Fruit fly (Drosophila melanogaster): ENCODE results near the gene Rnmt.

Gene Rnmt

dm6 chr2L:15009703-15010102, at the start of gene Rnmt, which contains the start of gene THG:
Rnmt (plus strand) TSS chr2L:15009939.
THG (minus strand) TSS chr2L:15009724.
- TF ChIP-seq rn (GFP tag; IDR thresholded peaks at IDR 0.05) (0 out of 2 replicates have a peak, but pooled peaks have one; percentile 29), CG4496 (GFP tag; IDR thresholded peaks at IDR 0.05) (peak; percentile 75; the same call in 2 of the 3 replicates), gl (tag; optimal IDR thresholded peaks at IDR 0.05) (no peak), Pif1B (GFP tag; optimal IDR thresholded peaks at IDR 0.05) (peak; percentile 39), CG15710 (tag; optimal IDR thresholded peaks at IDR 0.05) (peak; percentile 75), CG17806 (tag; optimal IDR thresholded peaks at IDR 0.05) (peak; percentile 60), Snoo (tag; optimal IDR thresholded peaks at IDR 0.05) (peak; percentile 54), CG10348 (GFP tag; IDR thresholded peaks at IDR 0.05) (no peak), CG13204 (GFP tag; optimal IDR thresholded peaks at IDR 0.05) (no peak), CG32121 (GFP tag; IDR thresholded peaks at IDR 0.05) (peak; percentile 81), EcR (GFP tag; optimal IDR thresholded peaks at IDR 0.05) (no peak), CG12605 (GFP tag; IDR thresholded peaks at IDR 0.05) (no peak), Ets98B (GFP tag; IDR thresholded peaks at IDR 0.05) (peak; percentile 58; the same call in 1 of the 2 replicates), CG8159 (tag; optimal IDR thresholded peaks at IDR 0.05) (peak; percentile 59), CG9948 (tag; optimal IDR thresholded peaks at IDR 0.05) (peak; percentile 41), fd96Ca (GFP tag; IDR thresholded peaks at IDR 0.05) (peak; percentile 81), CG34367 (tag; optimal IDR thresholded peaks at IDR 0.05) (peak; percentile 58)

DNA sequence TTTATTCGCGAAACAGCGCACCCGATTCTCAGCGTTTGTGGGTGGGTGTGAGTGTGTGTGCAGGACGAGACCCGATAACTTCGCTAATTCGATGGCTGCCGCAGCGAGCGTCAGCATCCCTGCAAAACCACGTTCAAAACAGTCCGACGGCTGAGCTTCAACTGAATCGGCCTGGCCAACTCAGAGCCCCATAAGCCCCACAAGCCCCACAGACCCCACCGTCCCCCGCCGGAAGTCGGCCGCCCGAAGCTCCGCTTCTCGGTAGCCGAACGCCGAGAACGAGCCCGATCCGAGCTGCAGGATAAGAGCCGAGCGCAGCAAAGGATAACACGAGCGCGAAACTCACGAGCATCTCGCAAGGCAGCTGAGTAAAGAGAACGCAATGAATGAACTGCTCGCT, 37.6 kb upstream of the Rnmt start, which contains the start of gene side-II:
side-II (minus strand) TSS at position 168 of the 400 bp plus-strand sequence.
- TF ChIP-seq CG9948 (tag; optimal IDR thresholded peaks at IDR 0.05) (no peak), CG12605 (GFP tag; IDR thresholded peaks at IDR 0.05) (no peak), CG8159 (tag; optimal IDR thresholded peaks at IDR 0.05) (no peak), rn (GFP tag; IDR thresholded peaks at IDR 0.05) (0 out of 2 replicates have a peak, but pooled peaks have one; percentile 9), Pif1B (GFP tag; optimal IDR thresholded peaks at IDR 0.05) (no peak), CG4496 (GFP tag; IDR thresholded peaks at IDR 0.05) (peak; percentile 62), Ets98B (GFP tag; IDR thresholded peaks at IDR 0.05) (no peak), CG8301 (tag; optimal IDR thresholded peaks at IDR 0.05) (no peak), fd96Ca (GFP tag; IDR thresholded peaks at IDR 0.05) (no peak), CG14655 (GFP tag; optimal IDR thresholded peaks at IDR 0.05) (no peak), EcR (GFP tag; optimal IDR thresholded peaks at IDR 0.05) (no peak), Pif1A (GFP tag; optimal IDR thresholded peaks at IDR 0.05) (no peak)

- TF ChIP-seq Pif1B (GFP tag; optimal IDR thresholded peaks at IDR 0.05), result no peak
- TF ChIP-seq CG8301 (tag; optimal IDR thresholded peaks at IDR 0.05), result no peak
- TF ChIP-seq gl (tag; optimal IDR thresholded peaks at IDR 0.05), result no peak
- no peak for TF ChIP-seq Pif1A (GFP tag; optimal IDR thresholded peaks at IDR 0.05)
- no peak for TF ChIP-seq D1 (tag; optimal IDR thresholded peaks at IDR 0.05)
- TF ChIP-seq CG9948 (tag; optimal IDR thresholded peaks at IDR 0.05), result no peak
- no peak for TF ChIP-seq Ets98B (GFP tag; IDR thresholded peaks at IDR 0.05)
- TF ChIP-seq CG12605 (GFP tag; IDR thresholded peaks at IDR 0.05), result no peak
- no peak for TF ChIP-seq CG14655 (GFP tag; optimal IDR thresholded peaks at IDR 0.05)
- no peak for TF ChIP-seq CG32121 (GFP tag; IDR thresholded peaks at IDR 0.05)
- no peak for TF ChIP-seq CG15710 (tag; optimal IDR thresholded peaks at IDR 0.05)
- no peak for TF ChIP-seq Snoo (tag; optimal IDR thresholded peaks at IDR 0.05)
- TF ChIP-seq CG34367 (tag; optimal IDR thresholded peaks at IDR 0.05), result no peak
- TF ChIP-seq CG10348 (GFP tag; IDR thresholded peaks at IDR 0.05), result no peak
- TF ChIP-seq fd96Ca (GFP tag; IDR thresholded peaks at IDR 0.05), result no peak
Measured at dm6 chr2L:14972836-14973235, 36.9 kb upstream of the Rnmt start.

DNA sequence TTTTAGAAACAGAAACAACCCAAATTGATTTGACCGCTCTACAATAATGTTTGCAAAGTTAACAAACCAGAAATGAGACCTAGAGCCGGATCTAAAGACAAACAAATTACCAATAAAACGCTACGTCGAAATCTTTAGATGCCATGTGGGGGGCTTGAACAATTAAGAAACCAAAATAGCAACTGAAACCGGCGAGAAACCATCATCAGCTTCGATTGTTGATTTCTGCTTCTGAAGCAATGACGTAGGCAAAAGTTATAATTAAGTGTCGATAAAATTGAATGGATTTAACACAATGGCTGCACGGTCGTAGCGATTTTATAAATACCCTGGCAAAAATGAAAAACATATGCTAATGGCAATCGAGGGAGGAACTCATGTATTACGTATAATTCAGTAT, 16.9 kb upstream of the Rnmt start:
- TF ChIP-seq CG8159 (tag; optimal IDR thresholded peaks at IDR 0.05), result no peak
- no peak for TF ChIP-seq rn (GFP tag; IDR thresholded peaks at IDR 0.05)
- TF ChIP-seq CG14655 (GFP tag; optimal IDR thresholded peaks at IDR 0.05), result no peak
- TF ChIP-seq CG17806 (tag; optimal IDR thresholded peaks at IDR 0.05), result no peak
- TF ChIP-seq EcR (GFP tag; optimal IDR thresholded peaks at IDR 0.05), result no peak
- TF ChIP-seq CG15710 (tag; optimal IDR thresholded peaks at IDR 0.05), result no peak
- TF ChIP-seq Ets98B (GFP tag; IDR thresholded peaks at IDR 0.05), result no peak
- no peak for TF ChIP-seq D1 (tag; optimal IDR thresholded peaks at IDR 0.05)
- no peak for TF ChIP-seq CG12605 (GFP tag; IDR thresholded peaks at IDR 0.05)
- TF ChIP-seq fd96Ca (GFP tag; IDR thresholded peaks at IDR 0.05), result no peak
- TF ChIP-seq CG10348 (GFP tag; IDR thresholded peaks at IDR 0.05), result no peak
- TF ChIP-seq gl (tag; optimal IDR thresholded peaks at IDR 0.05), result no peak
- no peak for TF ChIP-seq CG34367 (tag; optimal IDR thresholded peaks at IDR 0.05)

- no peak for TF ChIP-seq EcR (GFP tag; optimal IDR thresholded peaks at IDR 0.05)
- no peak for TF ChIP-seq Pif1A (GFP tag; optimal IDR thresholded peaks at IDR 0.05)
- TF ChIP-seq CG9948 (tag; optimal IDR thresholded peaks at IDR 0.05), result peak; percentile 62
- peak; percentile 74 for TF ChIP-seq CG8159 (tag; optimal IDR thresholded peaks at IDR 0.05)
- TF ChIP-seq CG4496 (GFP tag; IDR thresholded peaks at IDR 0.05), result peak; percentile 26; the same call in 1 of the 3 replicates
- TF ChIP-seq Ets98B (GFP tag; IDR thresholded peaks at IDR 0.05), result no peak
- TF ChIP-seq CG32121 (GFP tag; IDR thresholded peaks at IDR 0.05), result no peak
- TF ChIP-seq CG15710 (tag; optimal IDR thresholded peaks at IDR 0.05), result peak; percentile 73
- peak; percentile 47 for TF ChIP-seq CG34367 (tag; optimal IDR thresholded peaks at IDR 0.05)
- no peak for TF ChIP-seq CG8301 (tag; optimal IDR thresholded peaks at IDR 0.05)
- no peak for TF ChIP-seq CG13204 (GFP tag; optimal IDR thresholded peaks at IDR 0.05)
- peak; percentile 39 for TF ChIP-seq CG17806 (tag; optimal IDR thresholded peaks at IDR 0.05)
- no peak for TF ChIP-seq fd96Ca (GFP tag; IDR thresholded peaks at IDR 0.05)
- TF ChIP-seq CG12605 (GFP tag; IDR thresholded peaks at IDR 0.05), result no peak
- TF ChIP-seq D1 (tag; optimal IDR thresholded peaks at IDR 0.05), result no peak
- peak; percentile 15 for TF ChIP-seq Pif1B (GFP tag; optimal IDR thresholded peaks at IDR 0.05)
- TF ChIP-seq CG14655 (GFP tag; optimal IDR thresholded peaks at IDR 0.05), result peak; percentile 17
- no peak for TF ChIP-seq rn (GFP tag; IDR thresholded peaks at IDR 0.05)
- TF ChIP-seq Snoo (tag; optimal IDR thresholded peaks at IDR 0.05), result no peak
- no peak for TF ChIP-seq CG10348 (GFP tag; IDR thresholded peaks at IDR 0.05)
- TF ChIP-seq gl (tag; optimal IDR thresholded peaks at IDR 0.05), result no peak
Measured at dm6 chr2L:14994834-14995506, 14.8 kb upstream of the Rnmt start.

Data from whole organism, pupa.